Fruit fly (Drosophila melanogaster): ENCODE data around the gene Orct.

Orct gene

dm6 chr3R:24295556-24296465, 19.8 kb downstream of the Orct start (continued):
- TF ChIP-seq zen2 (GFP tag; IDR thresholded peaks at IDR 0.05; ENCODE audit: partially characterized antibody) = no peak
- peak; percentile 63 for TF ChIP-seq Poxn (GFP tag; IDR thresholded peaks at IDR 0.05)
- peak in 1 of 2 experiments; percentile 82 for TF ChIP-seq eve (GFP tag; optimal IDR thresholded peaks at IDR 0.05)
- peak; percentile 70 for TF ChIP-seq Vsx1 (GFP tag; optimal IDR thresholded peaks at IDR 0.05)
- TF ChIP-seq Gsc (GFP tag; IDR thresholded peaks at IDR 0.05) = no peak
- TF ChIP-seq CG13894 (tag; optimal IDR thresholded peaks at IDR 0.05) = no peak
- peak; percentile 71 for TF ChIP-seq CG7786 (GFP tag; optimal IDR thresholded peaks at IDR 0.05)
- peak; percentile 81; the same call in 2 of the 3 replicates for TF ChIP-seq CG11695 (GFP tag; IDR thresholded peaks at IDR 0.05)
- 0 out of 3 replicates have a peak, but pooled peaks have one; percentile 54 for TF ChIP-seq C15 (GFP tag; IDR thresholded peaks at IDR 0.05)
- peak; percentile 72 for TF ChIP-seq CG1233 (GFP tag; optimal IDR thresholded peaks at IDR 0.05)
- TF ChIP-seq fd102C (GFP tag; optimal IDR thresholded peaks at IDR 0.05) = peak; percentile 61
- TF ChIP-seq bcd (GFP tag; optimal IDR thresholded peaks at IDR 0.05) = peak; percentile 66
- no peak for TF ChIP-seq HLHmδ (GFP tag; optimal IDR thresholded peaks at IDR 0.05)
- TF ChIP-seq CG7357 (GFP tag; IDR thresholded peaks at IDR 0.05) = peak; percentile 67; the same call in 2 of the 3 replicates
- peak; percentile 34 for TF ChIP-seq en (GFP tag; optimal IDR thresholded peaks at IDR 0.05)
- TF ChIP-seq NfI (GFP tag; optimal IDR thresholded peaks at IDR 0.05) = peak; percentile 83
- TF ChIP-seq CG11093 (GFP tag; IDR thresholded peaks at IDR 0.05) = peak; percentile 69; the same call in 2 of the 3 replicates
- TF ChIP-seq sr (GFP tag; IDR thresholded peaks at IDR 0.05) = no peak
- peak; percentile 78 for TF ChIP-seq caup (GFP tag; optimal IDR thresholded peaks at IDR 0.05; ENCODE audit: severe bottlenecking)
- TF ChIP-seq CG13296 (GFP tag; optimal IDR thresholded peaks at IDR 0.05) = peak; percentile 66
- TF ChIP-seq corto (GFP tag; optimal IDR thresholded peaks at IDR 0.05) = peak; percentile 97
- TF ChIP-seq Drgx (GFP tag; IDR thresholded peaks at IDR 0.05) = peak; percentile 94
- TF ChIP-seq CG3407 (GFP tag; optimal IDR thresholded peaks at IDR 0.05) = peak; percentile 48
- TF ChIP-seq knrl (GFP tag; IDR thresholded peaks at IDR 0.05; ENCODE audit: partially characterized antibody) = no peak
- peak; percentile 61 for TF ChIP-seq tup (GFP tag; optimal IDR thresholded peaks at IDR 0.05)
- peak; percentile 41 for TF ChIP-seq pb (GFP tag; optimal IDR thresholded peaks at IDR 0.05)
- TF ChIP-seq CrebB (tag; optimal IDR thresholded peaks at IDR 0.05) = peak; percentile 65
- TF ChIP-seq CG10979 (tag; optimal IDR thresholded peaks at IDR 0.05) = peak; percentile 41
- peak; percentile 81 for TF ChIP-seq tin (GFP tag; optimal IDR thresholded peaks at IDR 0.05)
- peak; percentile 47 for TF ChIP-seq salm (tag; optimal IDR thresholded peaks at IDR 0.05)
- peak; percentile 17 for TF ChIP-seq stwl (tag; optimal IDR thresholded peaks at IDR 0.05)
- TF ChIP-seq croc (GFP tag; conservative IDR thresholded peaks at IDR 0.05) = no peak; the same call in 2 of the 3 replicates
- no peak for TF ChIP-seq CG13123 (GFP tag; optimal IDR thresholded peaks at IDR 0.05)
- TF ChIP-seq CG12391 (tag; optimal IDR thresholded peaks at IDR 0.05) = peak; percentile 80
- TF ChIP-seq ERR (GFP tag; optimal IDR thresholded peaks at IDR 0.05) = peak; percentile 49
- peak; percentile 49 for TF ChIP-seq CG15514 (GFP tag; optimal IDR thresholded peaks at IDR 0.05)
- TF ChIP-seq bbx (GFP tag; IDR thresholded peaks at IDR 0.05; ENCODE audit: partially characterized antibody) = no peak
- TF ChIP-seq Nf-YB (GFP tag; optimal IDR thresholded peaks at IDR 0.05) = peak; percentile 44
- no peak for TF ChIP-seq D (optimal IDR thresholded peaks at IDR 0.05)
- peak; percentile 45 for TF ChIP-seq D (GFP tag; optimal IDR thresholded peaks at IDR 0.05)
- peak; percentile 32 for TF ChIP-seq Spps (tag; optimal IDR thresholded peaks at IDR 0.05)
- peak; percentile 72; the same call in 2 of the 3 replicates for TF ChIP-seq ken (GFP tag; IDR thresholded peaks at IDR 0.05)
- peak; percentile 86 for TF ChIP-seq dysf (GFP tag; IDR thresholded peaks at IDR 0.05)
- TF ChIP-seq Doc3 (GFP tag; IDR thresholded peaks at IDR 0.05; ENCODE audit: partially characterized antibody) = no peak
- peak; percentile 46 for TF ChIP-seq CG9609 (GFP tag; optimal IDR thresholded peaks at IDR 0.05)
- TF ChIP-seq CG13287 (GFP tag; IDR thresholded peaks at IDR 0.05; ENCODE audit: partially characterized antibody) = no peak
- TF ChIP-seq sna (GFP tag; IDR thresholded peaks at IDR 0.05; ENCODE audit: partially characterized antibody) = no peak
